Worm (Caenorhabditis elegans): ENCODE results near the gene F53H4.3.

Gene F53H4.3

DNA sequence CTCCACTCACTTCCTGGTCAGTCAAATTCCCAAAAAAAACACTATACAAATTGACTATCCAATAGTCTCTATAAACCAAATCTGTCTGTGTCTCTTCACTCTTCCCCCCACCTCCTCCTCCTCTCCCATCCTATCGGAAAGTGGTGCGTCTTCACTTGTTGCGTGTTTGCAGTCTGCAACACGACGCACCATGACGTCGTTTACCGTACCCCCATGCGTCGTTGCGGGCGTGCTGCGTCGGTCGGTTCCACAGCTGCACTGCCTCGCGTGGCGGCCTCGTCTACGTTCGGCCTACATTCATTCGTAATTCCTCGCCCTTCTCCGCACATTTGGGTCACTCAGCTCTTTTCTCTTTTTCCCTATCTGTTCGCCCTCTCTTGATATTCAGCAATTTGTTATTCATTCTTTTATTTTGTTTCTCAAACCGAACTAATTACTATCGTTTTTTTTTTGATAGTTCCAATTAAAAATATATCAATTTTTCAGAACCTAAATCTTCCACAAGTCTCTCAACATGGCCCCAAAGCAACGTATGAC lies 46.2 kb downstream of the F53H4.3 start, which contains the start of gene serp-1.1 (continued):
- peak; percentile 98 for TF ChIP-seq nhr-77 (tag; optimal IDR thresholded peaks at IDR 0.05)
- peak; percentile 100 for TF ChIP-seq aha-1 (tag)
- TF ChIP-seq egl-43 (GFP tag; IDR thresholded peaks at IDR 0.05), result peak; percentile 98
- TF ChIP-seq ztf-7 (tag; optimal IDR thresholded peaks at IDR 0.05), result peak; percentile 94
- no peak for TF ChIP-seq aly-2 (tag; optimal IDR thresholded peaks at IDR 0.05)
- peak; percentile 90; the same call in 1 of the 2 replicates for TF ChIP-seq daf-8 (GFP tag; IDR thresholded peaks at IDR 0.05)
- TF ChIP-seq php-3 (GFP tag; IDR thresholded peaks at IDR 0.05), result peak; percentile 91
- TF ChIP-seq Y48G9A.11 (GFP tag; IDR thresholded peaks at IDR 0.05), result peak; percentile 49; the same call in 1 of the 2 replicates
- peak; percentile 100 for TF ChIP-seq lsy-2 (tag; optimal IDR thresholded peaks at IDR 0.05)
- TF ChIP-seq snpc-4 (tag; optimal IDR thresholded peaks at IDR 0.05), result peak; percentile 42
- peak; percentile 95 for TF ChIP-seq lin-29 (GFP tag; IDR thresholded peaks at IDR 0.05)
- peak; percentile 96 for TF ChIP-seq F37D6.2 (tag; optimal IDR thresholded peaks at IDR 0.05)
- TF ChIP-seq nhr-6 (tag; optimal IDR thresholded peaks at IDR 0.05), result peak; percentile 97
- peak; percentile 83 for TF ChIP-seq zfp-2 (tag; optimal IDR thresholded peaks at IDR 0.05)
- TF ChIP-seq rbr-2 (tag; optimal IDR thresholded peaks at IDR 0.05), result peak; percentile 98
- peak; percentile 93 for TF ChIP-seq vab-7 (GFP tag; IDR thresholded peaks at IDR 0.05)
- peak; percentile 80 to 97 for TF ChIP-seq hif-1 (tag; optimal IDR thresholded peaks at IDR 0.05)
- peak; percentile 70; the same call in 1 of the 2 replicates for TF ChIP-seq snpc-1.2 (GFP tag; IDR thresholded peaks at IDR 0.05)
- peak; percentile 95 for TF ChIP-seq T20F7.1 (GFP tag; optimal IDR thresholded peaks at IDR 0.05)
- TF ChIP-seq daf-16 (GFP tag; optimal IDR thresholded peaks at IDR 0.05), result peak; percentile 94
- TF ChIP-seq daf-16 (tag; optimal IDR thresholded peaks at IDR 0.05), result peak; percentile 80
- TF ChIP-seq madf-5 (GFP tag; IDR thresholded peaks at IDR 0.05), result no peak; a peak in 1 of 4 replicates
- peak; percentile 97 for TF ChIP-seq set-16 (GFP tag; IDR thresholded peaks at IDR 0.05)
- peak; percentile 96 for TF ChIP-seq zfp-3 (GFP tag; conservative IDR thresholded peaks at IDR 0.05)
- peak; percentile 98 for TF ChIP-seq nhr-102 (tag; optimal IDR thresholded peaks at IDR 0.05)
- TF ChIP-seq mdt-29 (GFP tag; IDR thresholded peaks at IDR 0.05), result peak; percentile 92
- TF ChIP-seq unc-130 (GFP tag; optimal IDR thresholded peaks at IDR 0.05), result no peak
- TF ChIP-seq nhr-76 (tag; optimal IDR thresholded peaks at IDR 0.05), result peak; percentile 47
- peak; percentile 96 for TF ChIP-seq Y75B8A.6 (GFP tag; IDR thresholded peaks at IDR 0.05)
- peak; percentile 30 for TF ChIP-seq ama-1 (optimal IDR thresholded peaks at IDR 0.05)
- TF ChIP-seq madf-9 (GFP tag; conservative IDR thresholded peaks at IDR 0.05), result peak; percentile 97
- TF ChIP-seq dmd-8 (GFP tag; IDR thresholded peaks at IDR 0.05), result peak; percentile 81
- peak; percentile 100 for TF ChIP-seq dmd-6 (GFP tag; IDR thresholded peaks at IDR 0.05)
- peak; percentile 98 for TF ChIP-seq ctbp-1 (GFP tag; IDR thresholded peaks at IDR 0.05)
- no peak for TF ChIP-seq skn-1 (tag; optimal IDR thresholded peaks at IDR 0.05)
- TF ChIP-seq mep-1 (tag; optimal IDR thresholded peaks at IDR 0.05), result peak; percentile 99
- no peak for TF ChIP-seq ceh-82 (tag; optimal IDR thresholded peaks at IDR 0.05)
- peak; percentile 80 for TF ChIP-seq lin-39 (tag; optimal IDR thresholded peaks at IDR 0.05)
- TF ChIP-seq saeg-2 (GFP tag; IDR thresholded peaks at IDR 0.05), result peak; percentile 98
- TF ChIP-seq hmg-1.1 (GFP tag; IDR thresholded peaks at IDR 0.05), result peak; percentile 99
- peak; percentile 95 for TF ChIP-seq jun-1 (tag; optimal IDR thresholded peaks at IDR 0.05)
- TF ChIP-seq ceh-62 (tag; optimal IDR thresholded peaks at IDR 0.05), result no peak
- peak; percentile 92 for TF ChIP-seq D1046.2 (GFP tag; IDR thresholded peaks at IDR 0.05)
- peak; percentile 32 for TF ChIP-seq ces-1 (GFP tag; optimal IDR thresholded peaks at IDR 0.05)
- peak; percentile 82 for TF ChIP-seq ceh-32 (tag; optimal IDR thresholded peaks at IDR 0.05; ENCODE audit: poor library complexity)
- TF ChIP-seq dmd-9 (GFP tag; IDR thresholded peaks at IDR 0.05), result peak; percentile 92
- TF ChIP-seq R02D3.7 (tag; optimal IDR thresholded peaks at IDR 0.05), result no peak
- 0 out of 2 replicates have a peak, but pooled peaks have one; percentile 51 for TF ChIP-seq ZK337.2 (GFP tag; IDR thresholded peaks at IDR 0.05)
- peak; percentile 97 for TF ChIP-seq duxl-1 (tag; optimal IDR thresholded peaks at IDR 0.05; ENCODE audit: poor library complexity)
- peak; percentile 85 for TF ChIP-seq zip-2 (tag; optimal IDR thresholded peaks at IDR 0.05)
- peak; percentile 96 for TF ChIP-seq fkh-10 (GFP tag; optimal IDR thresholded peaks at IDR 0.05)
- peak; percentile 98 for TF ChIP-seq T26A8.4 (GFP tag; IDR thresholded peaks at IDR 0.05)

Measured in whole organism, L4 larva.